Fruit fly (Drosophila melanogaster) whole organism, embryonic: ENCODE results near the gene CG15027.

ENCODE experiments used
- B-H2 ChIP-seq: fragments of 200-800 bp; sonication (Bioruptor generic); optimal IDR thresholded peaks from 2 replicates; lab custom pipeline; 2018; ENCODE audit warnings: missing biosample characterization, mild to moderate bottlenecking, missing genetic modification characterization
- Bteb2 ChIP-seq: fragments of 200-800 bp; sonication (Bioruptor generic); optimal IDR thresholded peaks from 2 replicates; lab custom pipeline; 2016; ENCODE audit warnings: missing biosample characterization, missing genetic modification characterization
- CG10147 ChIP-seq: fragments of 200-800 bp; sonication (Bioruptor generic); optimal IDR thresholded peaks from 2 replicates; lab custom pipeline; 2019; ENCODE audit warnings: missing biosample characterization, mild to moderate bottlenecking, missing genetic modification characterization, moderate library complexity
- CG10267 ChIP-seq: fragments of 200-800 bp; sonication (Bioruptor generic); optimal IDR thresholded peaks from 2 replicates; lab custom pipeline; 2018; ENCODE audit warnings: missing biosample characterization, mild to moderate bottlenecking, missing genetic modification characterization, moderate library complexity
- CG10431 ChIP-seq: fragments of 200-800 bp; sonication (Bioruptor generic); optimal IDR thresholded peaks from 3 replicates; lab custom pipeline; 2018; ENCODE audit warnings: missing biosample characterization, mild to moderate bottlenecking, missing genetic modification characterization
- CG11504 ChIP-seq: fragments of 200-800 bp; sonication (Bioruptor generic); optimal IDR thresholded peaks from 3 replicates; lab custom pipeline; 2019; ENCODE audit warnings: missing biosample characterization, mild to moderate bottlenecking, missing genetic modification characterization, moderate library complexity
- CG11696 ChIP-seq: fragments of 200-800 bp; sonication (Bioruptor generic); IDR thresholded peaks from 2 replicates; pipeline ENCODE4 v1.3.6; 2022; ENCODE audit warnings: missing biosample characterization, missing genetic modification characterization
- CG13624 ChIP-seq: fragments of 200-800 bp; sonication (Bioruptor generic); optimal IDR thresholded peaks from 2 replicates; lab custom pipeline; 2016; ENCODE audit warnings: missing biosample characterization, missing genetic modification characterization
- CG15696 ChIP-seq: fragments of 200-800 bp; sonication (Bioruptor generic); optimal IDR thresholded peaks from 2 replicates; lab custom pipeline; 2019; ENCODE audit warnings: missing biosample characterization, mild to moderate bottlenecking, missing genetic modification characterization, moderate library complexity
- CG16863 ChIP-seq: fragments of 200-800 bp; sonication (Bioruptor generic); optimal IDR thresholded peaks from 3 replicates; lab custom pipeline; 2016; ENCODE audit warnings: missing biosample characterization, missing genetic modification characterization
- CG17328 ChIP-seq: fragments of 200-800 bp; sonication (Bioruptor generic); IDR thresholded peaks from 2 replicates; pipeline ENCODE4 v1.3.6; 2022; ENCODE audit warnings: missing biosample characterization, missing genetic modification characterization
- CG18476 ChIP-seq: fragments of 200-800 bp; sonication (Bioruptor generic); optimal IDR thresholded peaks from 2 replicates; lab custom pipeline; 2016; ENCODE audit warnings: missing biosample characterization, mild to moderate bottlenecking, missing genetic modification characterization
- CG31388 ChIP-seq: fragments of 200-800 bp; sonication (Bioruptor generic); optimal IDR thresholded peaks from 2 replicates; lab custom pipeline; 2016; ENCODE audit warnings: missing biosample characterization, missing genetic modification characterization
- CG4328 ChIP-seq: fragments of 200-800 bp; sonication (Bioruptor generic); optimal IDR thresholded peaks from 3 replicates; lab custom pipeline; 2017; ENCODE audit warnings: missing biosample characterization, missing genetic modification reagents, missing genetic modification characterization
- CG43689 ChIP-seq: fragments of 200-800 bp; sonication (Bioruptor generic); IDR thresholded peaks from 2 replicates; pipeline ENCODE4 v1.3.6; 2022; ENCODE audit warnings: missing biosample characterization, missing genetic modification characterization
- CG5180 ChIP-seq: fragments of 200-800 bp; sonication (Bioruptor generic); optimal IDR thresholded peaks from 3 replicates; lab custom pipeline; 2017; ENCODE audit warnings: missing biosample characterization, missing genetic modification characterization, mild to moderate bottlenecking, moderate library complexity, missing genetic modification reagents
- CG7372 ChIP-seq: fragments of 200-800 bp; sonication (Bioruptor generic); IDR thresholded peaks from 2 replicates; pipeline ENCODE4 v1.3.6; 2022; ENCODE audit warnings: missing biosample characterization, missing genetic modification characterization
- Chrac-16 ChIP-seq: fragments of 200-800 bp; sonication (Bioruptor generic); optimal IDR thresholded peaks from 3 replicates; lab custom pipeline; 2016; ENCODE audit warnings: missing biosample characterization, missing genetic modification characterization
- CrebB ChIP-seq: fragments of 200-800 bp; sonication (Bioruptor generic); optimal IDR thresholded peaks from 3 replicates; lab custom pipeline; 2018; ENCODE audit warnings: missing biosample characterization, mild to moderate bottlenecking, missing genetic modification characterization
- Dp ChIP-seq: fragments of 200-800 bp; sonication (Bioruptor generic); optimal IDR thresholded peaks from 2 replicates; lab custom pipeline; 2018; ENCODE audit warnings: missing biosample characterization, mild to moderate bottlenecking, missing genetic modification characterization, moderate library complexity
- Dref ChIP-seq: fragments of 200-800 bp; sonication (Bioruptor generic); IDR thresholded peaks from 2 replicates; pipeline ENCODE4 v1.3.6; 2022; ENCODE audit warnings: missing biosample characterization, missing genetic modification characterization
- H2.0 ChIP-seq: fragments of 200-800 bp; sonication (Bioruptor generic); IDR thresholded peaks from 2 replicates; pipeline ENCODE4 v1.3.6; 2022; ENCODE audit warnings: missing biosample characterization, missing genetic modification characterization
- HmgD ChIP-seq: fragments of 200-800 bp; sonication (Bioruptor generic); optimal IDR thresholded peaks from 3 replicates; lab custom pipeline; 2016; ENCODE audit warnings: missing biosample characterization, missing genetic modification characterization
- Mrtf ChIP-seq: fragments of 200-800 bp; sonication (Bioruptor generic); IDR thresholded peaks from 3 replicates; pipeline ENCODE4 v1.3.6; 2022; ENCODE audit warnings: missing biosample characterization, missing genetic modification characterization
- NK7.1 ChIP-seq: fragments of 200-800 bp; sonication (Bioruptor generic); optimal IDR thresholded peaks from 3 replicates; lab custom pipeline; 2016; ENCODE audit warnings: missing biosample characterization, missing genetic modification characterization
- Neu2 ChIP-seq: fragments of 200-800 bp; sonication (Bioruptor generic); optimal IDR thresholded peaks from 3 replicates; lab custom pipeline; 2016; ENCODE audit warnings: missing biosample characterization, missing genetic modification characterization, borderline replicate concordance
- Oli ChIP-seq: fragments of 200-800 bp; sonication (Bioruptor generic); optimal IDR thresholded peaks from 2 replicates; lab custom pipeline; 2018; ENCODE audit warnings: missing biosample characterization, mild to moderate bottlenecking, missing genetic modification characterization, moderate library complexity
- Rfx ChIP-seq: fragments of 200-800 bp; sonication (Bioruptor generic); IDR thresholded peaks from 2 replicates; pipeline ENCODE4 v1.3.6; 2022; ENCODE audit warnings: missing biosample characterization, missing genetic modification characterization
- Rx ChIP-seq: fragments of 200-800 bp; sonication (Bioruptor generic); IDR thresholded peaks from 2 replicates; pipeline ENCODE4 v1.3.6; 2022; ENCODE audit warnings: missing biosample characterization, missing genetic modification characterization
- Sry-β ChIP-seq: fragments of 200-800 bp; sonication (Bioruptor generic); optimal IDR thresholded peaks from 2 replicates; lab custom pipeline; 2018; ENCODE audit warnings: missing biosample characterization, mild to moderate bottlenecking, missing genetic modification characterization, moderate library complexity
- Tbp ChIP-seq: fragments of >200 bp; optimal IDR thresholded peaks from 2 replicates; lab custom pipeline; 2018; ENCODE audit warnings: missing biosample characterization, missing genetic modification characterization
- Xrp1 ChIP-seq: fragments of 200-800 bp; sonication (Bioruptor generic); IDR thresholded peaks from 2 replicates; pipeline ENCODE4 v1.3.6; 2022; ENCODE audit warnings: missing biosample characterization, missing genetic modification characterization
- amos ChIP-seq: fragments of 200-800 bp; sonication (Bioruptor generic); IDR thresholded peaks from 2 replicates; pipeline ENCODE4 v1.3.6; 2022; ENCODE audit warnings: missing biosample characterization, missing genetic modification characterization; ENCODE audit not compliant: partially characterized antibody
- bcd ChIP-seq: fragments of 200-800 bp; sonication (Bioruptor generic); optimal IDR thresholded peaks from 2 replicates; lab custom pipeline; 2017; ENCODE audit warnings: missing biosample characterization, mild to moderate bottlenecking, missing genetic modification characterization
- crol ChIP-seq: fragments of 200-800 bp; sonication (Bioruptor generic); IDR thresholded peaks from 2 replicates; pipeline ENCODE4 v1.3.6; 2022; ENCODE audit warnings: missing biosample characterization, missing genetic modification characterization
- danr ChIP-seq: fragments of 200-800 bp; sonication (Bioruptor generic); IDR thresholded peaks from 2 replicates; pipeline ENCODE4 v1.3.6; 2022; ENCODE audit warnings: missing biosample characterization, missing genetic modification characterization
- ems ChIP-seq: fragments of 200-800 bp; sonication (Bioruptor generic); optimal IDR thresholded peaks from 3 replicates; lab custom pipeline; 2016; ENCODE audit warnings: missing biosample characterization, missing genetic modification characterization
- ftz-f1 ChIP-seq: fragments of 200-800 bp; sonication (Bioruptor generic); optimal IDR thresholded peaks from 2 replicates; lab custom pipeline; 2016; ENCODE audit warnings: missing biosample characterization, missing genetic modification characterization
- gem ChIP-seq: fragments of 200-800 bp; sonication (Bioruptor generic); optimal IDR thresholded peaks from 2 replicates; lab custom pipeline; 2019; ENCODE audit warnings: missing biosample characterization, mild to moderate bottlenecking, missing genetic modification characterization, moderate library complexity
- lab ChIP-seq: fragments of 200-800 bp; sonication (Bioruptor generic); optimal IDR thresholded peaks from 3 replicates; lab custom pipeline; 2017; ENCODE audit warnings: missing biosample characterization, missing genetic modification characterization, mild to moderate bottlenecking, moderate library complexity, missing genetic modification reagents
- lola ChIP-seq, 3 experiments: fragments of >200 bp in 2 of 3; fragments of 200-800 bp in 1 of 3; sonication (Bioruptor generic) in 1 of 3; optimal IDR thresholded peaks; 2 replicates each; lab custom pipeline; 2017 to 2019; ENCODE audit warnings: missing biosample characterization in 3 of 3, missing genetic modification characterization in 3 of 3, mild to moderate bottlenecking in 1 of 3, moderate library complexity in 1 of 3
- mld ChIP-seq: fragments of 200-800 bp; sonication (Bioruptor generic); IDR thresholded peaks from 3 replicates; pipeline ENCODE4 v1.3.6; 2022; ENCODE audit warnings: missing biosample characterization, missing genetic modification characterization; ENCODE audit not compliant: partially characterized antibody
- onecut ChIP-seq: fragments of 200-800 bp; sonication (Bioruptor generic); IDR thresholded peaks from 2 replicates; pipeline ENCODE4 v1.3.6; 2022; ENCODE audit warnings: missing biosample characterization, missing genetic modification characterization
- pita ChIP-seq: fragments of 200-800 bp; sonication (Bioruptor generic); optimal IDR thresholded peaks from 2 replicates; lab custom pipeline; 2017; ENCODE audit warnings: missing biosample characterization, mild to moderate bottlenecking, missing genetic modification characterization
- prd ChIP-seq, 3 experiments: fragments of >200 bp in 2 of 3; fragments of 200-800 bp in 1 of 3; sonication (Bioruptor generic) in 1 of 3; optimal IDR thresholded peaks in 2 of 3; IDR thresholded peaks in 1 of 3; 2 replicates in 2 of 3; 3 replicates in 1 of 3; pipeline versions ENCODE4 v1.3.6 to Lab custom; 2017 to 2022; ENCODE audit warnings: missing biosample characterization in 1 of 3, missing genetic modification characterization in 1 of 3
- schlank ChIP-seq: fragments of 200-800 bp; sonication (Bioruptor generic); optimal IDR thresholded peaks from 2 replicates; lab custom pipeline; 2018; ENCODE audit warnings: missing biosample characterization, mild to moderate bottlenecking, missing genetic modification characterization
- sna ChIP-seq: fragments of 200-800 bp; sonication (Bioruptor generic); IDR thresholded peaks from 2 replicates; pipeline ENCODE4 v1.3.6; 2022; ENCODE audit warnings: missing biosample characterization, missing genetic modification characterization; ENCODE audit not compliant: partially characterized antibody
- twi ChIP-seq: fragments of 200-800 bp; optimal IDR thresholded peaks from 2 replicates; lab custom pipeline; 2019; ENCODE audit warnings: missing biosample characterization, mild to moderate bottlenecking, missing genetic modification characterization, moderate library complexity

The CG15027 gene

dm6 chrX:15074646-15075351, 10.8 kb downstream of the CG15027 start (continued):
- TF ChIP-seq prd (optimal IDR thresholded peaks at IDR 0.05; lab: Kevin White, UChicago) (no peak), prd (GFP tag; IDR thresholded peaks at IDR 0.05; lab: Robert Waterston, UW) (peak; percentile 89), schlank (tag; lab: Kevin White, UChicago) (peak; percentile 82), B-H2 (peak; percentile 75), CG10147 (GFP tag; lab: Kevin White, UChicago) (peak; percentile 91), CG43689 (GFP tag; lab: Robert Waterston, UW) (peak; percentile 73), ems (peak; percentile 91), Oli (tag; lab: Kevin White, UChicago) (peak; percentile 87), Bteb2 (peak; percentile 87), lab (GFP tag; lab: Kevin White, UChicago) (peak; percentile 94), CG4328 (GFP tag; lab: Kevin White, UChicago) (peak; percentile 84), pita (GFP tag; lab: Kevin White, UChicago) (no peak), twi (tag; lab: Kevin White, UChicago) (peak; percentile 68), CG10267 (peak; percentile 77), H2.0 (GFP tag; lab: Robert Waterston, UW) (peak; percentile 84), CrebB (tag; lab: Kevin White, UChicago) (peak; percentile 84), Tbp (GFP tag; lab: Kevin White, UChicago) (no peak), CG18476 (peak; percentile 77), lola (GFP tag; optimal IDR thresholded peaks at IDR 0.05; lab: Kevin White, UChicago) (peak in 1 of 3 experiments; percentile 72), crol (GFP tag; lab: Robert Waterston, UW) (peak; percentile 56; the same call in 1 of the 2 replicates), mld (GFP tag; lab: Robert Waterston, UW) (no peak), Dp (GFP tag; lab: Kevin White, UChicago) (no peak), amos (GFP tag; lab: Robert Waterston, UW) (peak; percentile 18; the same call in 1 of the 2 replicates), CG17328 (GFP tag; lab: Robert Waterston, UW) (peak; percentile 83), CG5180 (GFP tag; lab: Kevin White, UChicago) (peak; percentile 76), sna (GFP tag; lab: Robert Waterston, UW) (no peak), danr (peak; percentile 79), Xrp1 (peak; percentile 88), Sry-β (GFP tag; lab: Kevin White, UChicago) (peak; percentile 97), Mrtf (peak; percentile 91), CG11696 (GFP tag; lab: Robert Waterston, UW) (peak; percentile 66), CG31388 (GFP tag; lab: Kevin White, UChicago) (peak; percentile 44), CG11504 (tag; lab: Kevin White, UChicago) (peak; percentile 91), CG13624 (GFP tag; lab: Kevin White, UChicago) (peak; percentile 93), gem (tag; lab: Kevin White, UChicago) (peak; percentile 91), bcd (GFP tag; lab: Kevin White, UChicago) (peak; percentile 88), CG10431 (GFP tag; lab: Kevin White, UChicago) (peak; percentile 32), CG7372 (GFP tag; lab: Robert Waterston, UW) (peak; percentile 83), Rx (GFP tag; lab: Robert Waterston, UW) (peak; percentile 84), Rfx (peak; percentile 97), onecut (GFP tag; lab: Robert Waterston, UW) (peak; percentile 94), Dref (GFP tag; lab: Robert Waterston, UW) (peak; percentile 45), NK7.1 (GFP tag; lab: Kevin White, UChicago) (peak; percentile 84), Chrac-16 (GFP tag; lab: Kevin White, UChicago) (peak; percentile 87), CG16863 (peak; percentile 88), ftz-f1 (GFP tag; lab: Kevin White, UChicago) (peak; percentile 58), HmgD (GFP tag; lab: Kevin White, UChicago) (peak; percentile 75), Neu2 (GFP tag; lab: Kevin White, UChicago) (peak; percentile 47), CG15696 (tag; lab: Kevin White, UChicago) (peak; percentile 53)
